Fruit fly (Drosophila melanogaster) whole organism, embryonic: ENCODE measurements around the gene CG6142.
A peak's percentile ranks its signal among the peaks of the same experiment; 100 is the strongest.

Experiments
- Blimp-1 ChIP-seq: fragments of 200-800 bp; sonication (Bioruptor generic); optimal IDR thresholded peaks from 3 replicates; lab custom pipeline; 2018; ENCODE audit warnings: missing biosample characterization, missing genetic modification characterization, mild to moderate bottlenecking, moderate library complexity, missing genetic modification reagents
- CG1024 ChIP-seq: fragments of 200-800 bp; sonication (Bioruptor generic); IDR thresholded peaks from 2 replicates; pipeline ENCODE4 v1.3.6; 2022; ENCODE audit warnings: missing biosample characterization, missing genetic modification characterization
- CG10979 ChIP-seq: fragments of 200-800 bp; sonication (Bioruptor generic); optimal IDR thresholded peaks from 2 replicates; lab custom pipeline; 2018; ENCODE audit warnings: missing biosample characterization, mild to moderate bottlenecking, missing genetic modification characterization, moderate library complexity
- CG11398 ChIP-seq: fragments of 200-800 bp; sonication (Bioruptor generic); optimal IDR thresholded peaks from 2 replicates; lab custom pipeline; 2016; ENCODE audit warnings: missing biosample characterization, missing genetic modification characterization
- CG11723 ChIP-seq: fragments of 200-800 bp; sonication (Bioruptor generic); optimal IDR thresholded peaks from 2 replicates; lab custom pipeline; 2017; ENCODE audit warnings: missing biosample characterization, mild to moderate bottlenecking, missing genetic modification characterization
- CG12155 ChIP-seq: fragments of 200-800 bp; sonication (Bioruptor generic); optimal IDR thresholded peaks from 3 replicates; lab custom pipeline; 2016; ENCODE audit warnings: missing biosample characterization, missing genetic modification characterization
- CG1233 ChIP-seq: fragments of 200-800 bp; sonication (Bioruptor generic); optimal IDR thresholded peaks from 4 replicates; lab custom pipeline; 2018; ENCODE audit warnings: missing biosample characterization, mild to moderate bottlenecking, missing genetic modification characterization
- CG15479 ChIP-seq: fragments of 200-800 bp; sonication (Bioruptor generic); optimal IDR thresholded peaks from 3 replicates; lab custom pipeline; 2019; ENCODE audit warnings: missing biosample characterization, mild to moderate bottlenecking, missing genetic modification characterization, moderate library complexity
- CG16813 ChIP-seq: fragments of 200-800 bp; sonication (Bioruptor generic); IDR thresholded peaks from 3 replicates; pipeline ENCODE4 v1.3.6; 2022; ENCODE audit warnings: missing biosample characterization, missing genetic modification characterization; ENCODE audit not compliant: partially characterized antibody
- CG17361 ChIP-seq: fragments of 200-800 bp; sonication (Bioruptor generic); IDR thresholded peaks from 3 replicates; pipeline ENCODE4 v1.3.6; 2022; ENCODE audit warnings: missing biosample characterization, missing genetic modification characterization
- CG18764 ChIP-seq: fragments of 200-800 bp; sonication (Bioruptor generic); optimal IDR thresholded peaks from 3 replicates; lab custom pipeline; 2016; ENCODE audit warnings: missing biosample characterization, missing genetic modification characterization
- CG32532 ChIP-seq: fragments of 200-800 bp; sonication (Bioruptor generic); IDR thresholded peaks from 2 replicates; pipeline ENCODE4 v1.3.6; 2022; ENCODE audit warnings: missing biosample characterization, missing genetic modification characterization
- CG42726 ChIP-seq: fragments of 200-800 bp; sonication (Bioruptor generic); IDR thresholded peaks from 2 replicates; pipeline ENCODE4 v1.3.6; 2022; ENCODE audit warnings: missing biosample characterization, missing genetic modification characterization; ENCODE audit not compliant: partially characterized antibody
- CG6175 ChIP-seq: fragments of 200-800 bp; sonication (Bioruptor generic); IDR thresholded peaks from 3 replicates; pipeline ENCODE4 v1.3.6; 2022; ENCODE audit warnings: missing biosample characterization, missing genetic modification characterization
- CG6791 ChIP-seq: fragments of 200-800 bp; sonication (Bioruptor generic); IDR thresholded peaks from 3 replicates; pipeline ENCODE4 v1.3.6; 2022; ENCODE audit warnings: missing biosample characterization, missing genetic modification characterization; ENCODE audit not compliant: partially characterized antibody
- CG7839 ChIP-seq: fragments of 200-800 bp; sonication (Bioruptor generic); optimal IDR thresholded peaks from 3 replicates; lab custom pipeline; 2018; ENCODE audit warnings: missing biosample characterization, mild to moderate bottlenecking, missing genetic modification characterization, moderate library complexity
- CG7963 ChIP-seq: fragments of 200-800 bp; sonication (Bioruptor generic); IDR thresholded peaks from 3 replicates; pipeline ENCODE4 v1.3.6; 2022; ENCODE audit warnings: missing biosample characterization, missing genetic modification characterization; ENCODE audit not compliant: partially characterized antibody
- CG8281 ChIP-seq: fragments of 200-800 bp; sonication (Bioruptor generic); optimal IDR thresholded peaks from 2 replicates; lab custom pipeline; 2018; ENCODE audit warnings: missing biosample characterization, mild to moderate bottlenecking, missing genetic modification characterization, moderate library complexity
- D19B ChIP-seq: fragments of 200-800 bp; sonication (Bioruptor generic); optimal IDR thresholded peaks from 2 replicates; lab custom pipeline; 2017; ENCODE audit warnings: missing biosample characterization, mild to moderate bottlenecking, missing genetic modification characterization
- Dfd ChIP-seq, 2 experiments: fragments of >200 bp; optimal IDR thresholded peaks; 2 replicates each; lab custom pipeline; 2017; ENCODE audit warnings: missing biosample characterization in 2 of 2, missing genetic modification characterization in 2 of 2
- Dll ChIP-seq: fragments of 200-800 bp; sonication (Bioruptor generic); IDR thresholded peaks from 4 replicates; pipeline ENCODE4 v1.3.6; 2022; ENCODE audit warnings: missing biosample characterization, missing genetic modification characterization; ENCODE audit not compliant: partially characterized antibody
- Doc3 ChIP-seq: fragments of 200-800 bp; sonication (Bioruptor generic); IDR thresholded peaks from 3 replicates; pipeline ENCODE4 v1.3.6; 2022; ENCODE audit warnings: missing biosample characterization, missing genetic modification characterization; ENCODE audit not compliant: partially characterized antibody
- ERR ChIP-seq: fragments of 200-800 bp; sonication (Bioruptor generic); optimal IDR thresholded peaks from 2 replicates; lab custom pipeline; 2016; ENCODE audit warnings: missing biosample characterization, missing genetic modification characterization
- Fer1 ChIP-seq: fragments of 200-800 bp; sonication (Bioruptor generic); optimal IDR thresholded peaks from 2 replicates; lab custom pipeline; 2017; ENCODE audit warnings: missing biosample characterization, mild to moderate bottlenecking, missing genetic modification characterization
- GATAe ChIP-seq: fragments of 200-800 bp; sonication (Bioruptor generic); conservative IDR thresholded peaks from 2 replicates; pipeline ENCODE4 v1.3.6; 2022; ENCODE audit warnings: missing biosample characterization, missing genetic modification characterization
- HLH54F ChIP-seq: fragments of 200-800 bp; sonication (Bioruptor generic); optimal IDR thresholded peaks from 3 replicates; lab custom pipeline; 2016; ENCODE audit warnings: missing biosample characterization, missing genetic modification characterization
- Hr51 ChIP-seq, 2 experiments: fragments of 200-800 bp; sonication (Bioruptor generic); optimal IDR thresholded peaks; 2 replicates in 1 of 2; 3 replicates in 1 of 2; lab custom pipeline; 2016 to 2018; ENCODE audit warnings: missing biosample characterization in 2 of 2, missing genetic modification characterization in 2 of 2, mild to moderate bottlenecking in 1 of 2, moderate library complexity in 1 of 2
- Opbp ChIP-seq: fragments of 200-800 bp; sonication (Bioruptor generic); IDR thresholded peaks from 3 replicates; pipeline ENCODE4 v1.3.6; 2022; ENCODE audit warnings: missing biosample characterization, missing genetic modification characterization; ENCODE audit not compliant: partially characterized antibody
- Sox102F ChIP-seq: fragments of 200-800 bp; sonication (Bioruptor generic); optimal IDR thresholded peaks from 2 replicates; lab custom pipeline; 2018; ENCODE audit warnings: missing biosample characterization, mild to moderate bottlenecking, missing genetic modification characterization, moderate library complexity
- Sry-δ ChIP-seq: fragments of 200-800 bp; sonication (Bioruptor generic); optimal IDR thresholded peaks from 2 replicates; lab custom pipeline; 2016; ENCODE audit warnings: missing biosample characterization, missing genetic modification characterization
- Taf1 ChIP-seq: fragments of 200-800 bp; sonication (Bioruptor generic); IDR thresholded peaks from 2 replicates; pipeline ENCODE4 v1.3.6; 2022; ENCODE audit warnings: missing biosample characterization, missing genetic modification characterization
- YL-1 ChIP-seq: fragments of 200-800 bp; sonication (Bioruptor generic); optimal IDR thresholded peaks from 3 replicates; lab custom pipeline; 2017; ENCODE audit warnings: missing biosample characterization, mild to moderate bottlenecking, missing genetic modification characterization
- ac ChIP-seq: fragments of 200-800 bp; sonication (Bioruptor generic); optimal IDR thresholded peaks from 3 replicates; lab custom pipeline; 2017; ENCODE audit warnings: missing biosample characterization, mild to moderate bottlenecking, missing genetic modification characterization
- ase ChIP-seq: fragments of 200-800 bp; sonication (Bioruptor generic); IDR thresholded peaks from 3 replicates; pipeline ENCODE4 v1.3.6; 2022; ENCODE audit warnings: missing biosample characterization, missing genetic modification characterization
- bcd ChIP-seq: fragments of 200-800 bp; sonication (Bioruptor generic); optimal IDR thresholded peaks from 2 replicates; lab custom pipeline; 2017; ENCODE audit warnings: missing biosample characterization, mild to moderate bottlenecking, missing genetic modification characterization
- caup ChIP-seq: fragments of 200-800 bp; sonication (Bioruptor generic); optimal IDR thresholded peaks from 3 replicates; lab custom pipeline; 2017; ENCODE audit warnings: missing biosample characterization, mild to moderate bottlenecking, missing genetic modification characterization, moderate library complexity; ENCODE audit not compliant: severe bottlenecking
- crc ChIP-seq: fragments of 200-800 bp; sonication (Bioruptor generic); optimal IDR thresholded peaks from 2 replicates; lab custom pipeline; 2016; ENCODE audit warnings: missing biosample characterization, missing genetic modification characterization
- gcm ChIP-seq: fragments of 200-800 bp; sonication (Bioruptor generic); optimal IDR thresholded peaks from 2 replicates; lab custom pipeline; 2019; ENCODE audit warnings: missing biosample characterization, mild to moderate bottlenecking, missing genetic modification characterization, moderate library complexity
- gsb ChIP-seq: fragments of 200-800 bp; sonication (Bioruptor generic); IDR thresholded peaks from 2 replicates; pipeline ENCODE4 v1.3.6; 2022; ENCODE audit warnings: missing biosample characterization, missing genetic modification characterization
- inv ChIP-seq: fragments of 200-800 bp; sonication (Bioruptor generic); IDR thresholded peaks from 2 replicates; pipeline ENCODE4 v1.3.6; 2022; ENCODE audit warnings: missing biosample characterization, missing genetic modification characterization; ENCODE audit not compliant: partially characterized antibody
- ken ChIP-seq: fragments of 200-800 bp; sonication (Bioruptor generic); IDR thresholded peaks from 3 replicates; pipeline ENCODE4 v1.3.6; 2022; ENCODE audit warnings: missing biosample characterization, missing genetic modification characterization
- klu ChIP-seq: fragments of 200-800 bp; sonication (Bioruptor generic); IDR thresholded peaks from 2 replicates; pipeline ENCODE4 v1.3.6; 2022; ENCODE audit warnings: missing biosample characterization, missing genetic modification characterization
- mld ChIP-seq: fragments of 200-800 bp; sonication (Bioruptor generic); IDR thresholded peaks from 3 replicates; pipeline ENCODE4 v1.3.6; 2022; ENCODE audit warnings: missing biosample characterization, missing genetic modification characterization; ENCODE audit not compliant: partially characterized antibody
- nau ChIP-seq: fragments of 200-800 bp; sonication (Bioruptor generic); optimal IDR thresholded peaks from 3 replicates; lab custom pipeline; 2017; ENCODE audit warnings: missing biosample characterization, mild to moderate bottlenecking, missing genetic modification characterization, missing genetic modification reagents
- onecut ChIP-seq: fragments of 200-800 bp; sonication (Bioruptor generic); IDR thresholded peaks from 2 replicates; pipeline ENCODE4 v1.3.6; 2022; ENCODE audit warnings: missing biosample characterization, missing genetic modification characterization
- org-1 ChIP-seq: fragments of 200-800 bp; sonication (Bioruptor generic); optimal IDR thresholded peaks from 2 replicates; lab custom pipeline; 2017; ENCODE audit warnings: missing biosample characterization, missing genetic modification characterization
- pfk ChIP-seq: fragments of 200-800 bp; sonication (Bioruptor generic); optimal IDR thresholded peaks from 2 replicates; lab custom pipeline; 2018; ENCODE audit warnings: missing biosample characterization, mild to moderate bottlenecking, missing genetic modification characterization, moderate library complexity
- tap ChIP-seq: fragments of 200-800 bp; optimal IDR thresholded peaks from 3 replicates; lab custom pipeline; 2019; ENCODE audit warnings: missing biosample characterization, mild to moderate bottlenecking, missing genetic modification characterization, moderate library complexity
- twi ChIP-seq: fragments of 200-800 bp; optimal IDR thresholded peaks from 2 replicates; lab custom pipeline; 2019; ENCODE audit warnings: missing biosample characterization, mild to moderate bottlenecking, missing genetic modification characterization, moderate library complexity
- unc-4 ChIP-seq: fragments of 200-800 bp; sonication (Bioruptor generic); IDR thresholded peaks from 2 replicates; pipeline ENCODE4 v1.3.6; 2022; ENCODE audit warnings: missing biosample characterization, missing genetic modification characterization; ENCODE audit not compliant: partially characterized antibody

CG6142 gene

DNA sequence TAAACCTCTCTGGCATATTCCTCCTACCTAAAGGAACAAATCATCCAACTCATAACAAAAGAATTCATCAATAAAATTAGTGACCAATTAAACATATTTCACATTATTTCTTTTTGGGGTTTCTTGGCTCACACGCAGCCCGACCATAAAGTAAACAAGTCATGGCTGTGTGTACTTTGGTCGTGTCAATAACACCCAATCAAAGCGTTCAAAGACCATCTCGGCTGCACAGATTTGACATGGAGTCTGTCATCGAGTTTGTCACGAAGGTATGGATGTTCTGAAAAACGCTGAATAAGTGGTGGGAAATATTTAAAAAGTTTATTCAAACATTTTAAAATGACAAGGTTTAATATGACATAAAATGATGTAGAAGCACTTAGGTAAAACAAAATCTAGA lies 2.4 kb upstream of the CG6142 start (continued):
- TF ChIP-seq Dll, result no peak
- no peak for TF ChIP-seq CG10979 (tag; lab: Kevin White, UChicago)
- no peak for TF ChIP-seq CG17361 (GFP tag; lab: Robert Waterston, UW)
- TF ChIP-seq unc-4 (GFP tag; lab: Robert Waterston, UW), result no peak
- no peak for TF ChIP-seq CG15479 (GFP tag; lab: Kevin White, UChicago)
- TF ChIP-seq gcm (GFP tag; lab: Kevin White, UChicago), result no peak
- no peak for TF ChIP-seq Doc3
- TF ChIP-seq CG11398 (GFP tag; lab: Kevin White, UChicago), result peak; percentile 61
- TF ChIP-seq klu (GFP tag; lab: Robert Waterston, UW), result no peak
- TF ChIP-seq Sry-δ (GFP tag; lab: Kevin White, UChicago), result no peak
- TF ChIP-seq CG7963 (GFP tag; lab: Robert Waterston, UW), result no peak
- peak; percentile 3 for TF ChIP-seq pfk (GFP tag; lab: Kevin White, UChicago)
- TF ChIP-seq CG32532, result no peak
- TF ChIP-seq Taf1 (GFP tag; lab: Robert Waterston, UW), result no peak
- TF ChIP-seq ERR (GFP tag; lab: Kevin White, UChicago), result no peak
- no peak for TF ChIP-seq CG11723 (GFP tag; lab: Kevin White, UChicago)
- peak; percentile 49 for TF ChIP-seq nau
- TF ChIP-seq CG1024, result peak; percentile 67; the same call in 1 of the 2 replicates
- no peak for TF ChIP-seq ac (GFP tag; lab: Kevin White, UChicago)
- TF ChIP-seq CG42726 (GFP tag; lab: Robert Waterston, UW), result no peak
- no peak for TF ChIP-seq D19B
- no peak for TF ChIP-seq twi (tag; lab: Kevin White, UChicago)
- TF ChIP-seq ken (GFP tag; lab: Robert Waterston, UW), result peak; percentile 60; the same call in 2 of the 3 replicates
- TF ChIP-seq CG12155, result no peak
- no peak for TF ChIP-seq HLH54F (GFP tag; lab: Kevin White, UChicago)
- no peak for TF ChIP-seq gsb (GFP tag; lab: Robert Waterston, UW)
- TF ChIP-seq caup, result peak; percentile 49
- TF ChIP-seq GATAe (GFP tag; lab: Robert Waterston, UW), result no peak
- no peak for TF ChIP-seq org-1
- TF ChIP-seq CG7839 (tag; lab: Kevin White, UChicago), result peak; percentile 29
- no peak for TF ChIP-seq mld
- TF ChIP-seq CG1233 (GFP tag; lab: Kevin White, UChicago), result peak; percentile 74
- TF ChIP-seq YL-1 (GFP tag; lab: Kevin White, UChicago), result peak; percentile 32
- TF ChIP-seq tap (tag; lab: Kevin White, UChicago), result peak; percentile 16
- no peak for TF ChIP-seq CG6791 (GFP tag; lab: Robert Waterston, UW)
- no peak for TF ChIP-seq Dfd (GFP tag; optimal IDR thresholded peaks at IDR 0.05; lab: Kevin White, UChicago)
- peak; percentile 30 for TF ChIP-seq Fer1
- peak; percentile 40 for TF ChIP-seq bcd (GFP tag; lab: Kevin White, UChicago)
- peak; percentile 4 to 22 for TF ChIP-seq Hr51 (GFP tag; optimal IDR thresholded peaks at IDR 0.05; lab: Kevin White, UChicago)
- TF ChIP-seq crc (GFP tag; lab: Kevin White, UChicago), result no peak
- TF ChIP-seq CG18764 (GFP tag; lab: Kevin White, UChicago), result peak; percentile 35
- peak; percentile 46 for TF ChIP-seq Sox102F (GFP tag; lab: Kevin White, UChicago)
- peak; percentile 13 for TF ChIP-seq CG8281 (tag; lab: Kevin White, UChicago)
- TF ChIP-seq CG16813, result no peak
- TF ChIP-seq onecut (GFP tag; lab: Robert Waterston, UW), result peak; percentile 62; the same call in 1 of the 2 replicates
- TF ChIP-seq inv (GFP tag; lab: Robert Waterston, UW), result no peak
- no peak for TF ChIP-seq CG6175 (GFP tag; lab: Robert Waterston, UW)
- no peak for TF ChIP-seq ase (GFP tag; lab: Robert Waterston, UW)
- TF ChIP-seq Blimp-1, result peak; percentile 51
- no peak for TF ChIP-seq Opbp (GFP tag; lab: Robert Waterston, UW)
